Worm (Caenorhabditis elegans): Measurements from ENCODE around the gene fbxa-154.

DNA sequence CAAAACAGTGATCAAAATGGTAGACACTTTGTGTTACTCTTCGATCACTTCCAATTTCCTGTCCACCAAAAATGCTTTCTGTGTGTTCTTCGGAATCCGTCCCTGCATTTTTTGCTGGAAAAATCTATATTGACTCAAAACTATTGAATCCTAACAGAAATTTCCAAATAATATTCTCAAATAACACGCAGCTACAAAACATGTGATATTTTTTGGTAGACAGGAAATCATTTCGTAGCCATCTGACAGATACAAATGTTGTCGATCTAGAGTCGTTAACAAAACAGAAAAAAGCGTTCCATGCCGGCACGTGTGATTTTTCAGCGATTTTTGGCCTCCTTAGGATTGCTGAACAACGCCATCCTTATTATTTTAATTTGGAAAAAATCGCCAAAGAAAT, 7.9 kb upstream of the fbxa-154 start, which contains the start of gene str-263:
- TF ChIP-seq nhr-77 (tag; optimal IDR thresholded peaks at IDR 0.05): no peak
- TF ChIP-seq zag-1 (tag; optimal IDR thresholded peaks at IDR 0.05): no peak
